Worm (Caenorhabditis elegans) whole organism, mixed stage, embryonic: ENCODE measurements around the gene C16C8.27.
A peak's percentile ranks its signal among the peaks of the same experiment; 100 is the strongest.
"Not testable (repeated sequence)": the region's sequence is repeated elsewhere in the genome, so short reads cannot be mapped to it uniquely, and the experiment has no call there.

ENCODE experiments used
- M03D4.4 ChIP-seq: sonication (generic microtip); optimal IDR thresholded peaks from 2 replicates; lab custom pipeline; 2017; ENCODE audit warnings: mild to moderate bottlenecking, missing genetic modification characterization, missing compliant biosample characterization
- bed-3 ChIP-seq: fragments of 200-800 bp; sonication (Bioruptor generic); optimal IDR thresholded peaks from 3 replicates; lab custom pipeline; 2018; ENCODE audit warnings: mild to moderate bottlenecking, missing genetic modification characterization, moderate library complexity, missing compliant biosample characterization
- blmp-1 ChIP-seq: fragments of 150-350 bp; optimal IDR thresholded peaks from 2 replicates; lab custom pipeline; 2014; ENCODE audit warnings: missing biosample characterization, missing genetic modification characterization
- ceh-39 ChIP-seq: fragments of 150-350 bp; optimal IDR thresholded peaks from 2 replicates; lab custom pipeline; 2014; ENCODE audit warnings: missing biosample characterization, missing genetic modification characterization
- ceh-43 ChIP-seq: fragments of 200-800 bp; sonication (Bioruptor generic); optimal IDR thresholded peaks from 2 replicates; lab custom pipeline; 2018; ENCODE audit warnings: mild to moderate bottlenecking, missing genetic modification characterization, moderate library complexity, missing compliant biosample characterization
- ceh-83 ChIP-seq: fragments of 200-800 bp; sonication (Bioruptor generic); optimal IDR thresholded peaks from 2 replicates; lab custom pipeline; 2018; ENCODE audit warnings: mild to moderate bottlenecking, missing genetic modification characterization, missing compliant biosample characterization
- ces-1 ChIP-seq: fragments of 150-350 bp; optimal IDR thresholded peaks from 2 replicates; lab custom pipeline; 2014; ENCODE audit warnings: missing biosample characterization, missing genetic modification reagents, missing genetic modification characterization
- cnd-1 ChIP-seq: fragments of 200-800 bp; sonication (Bioruptor generic); optimal IDR thresholded peaks from 2 replicates; lab custom pipeline; 2018; ENCODE audit warnings: mild to moderate bottlenecking, missing genetic modification characterization, missing compliant biosample characterization
- drap-1 ChIP-seq: fragments of 200-800 bp; sonication (Bioruptor generic); optimal IDR thresholded peaks from 3 replicates; lab custom pipeline; 2018; ENCODE audit warnings: mild to moderate bottlenecking, missing genetic modification characterization, missing compliant biosample characterization
- elt-1 ChIP-seq: sonication (generic microtip); optimal IDR thresholded peaks from 2 replicates; lab custom pipeline; 2017; ENCODE audit warnings: missing genetic modification characterization, mild to moderate bottlenecking, missing compliant biosample characterization, antibody characterized with exemption, moderate library complexity, borderline replicate concordance; ENCODE audit not compliant: insufficient read depth
- elt-3 ChIP-seq: fragments of 150-350 bp; optimal IDR thresholded peaks from 2 replicates; lab custom pipeline; 2014; ENCODE audit warnings: missing biosample characterization, missing genetic modification characterization
- flh-1 ChIP-seq: fragments of 200-800 bp; sonication (Bioruptor generic); optimal IDR thresholded peaks from 2 replicates; lab custom pipeline; 2018; ENCODE audit warnings: mild to moderate bottlenecking, missing genetic modification characterization, moderate library complexity, missing compliant biosample characterization
- ham-2 ChIP-seq: fragments of 200-800 bp; sonication (Bioruptor generic); optimal IDR thresholded peaks from 2 replicates; lab custom pipeline; 2018; ENCODE audit warnings: mild to moderate bottlenecking, missing genetic modification characterization, missing compliant biosample characterization
- hlh-1 ChIP-seq: fragments of 150-350 bp; optimal IDR thresholded peaks from 2 replicates; lab custom pipeline; 2014; ENCODE audit warnings: missing biosample characterization, missing genetic modification reagents, missing genetic modification characterization
- lin-13 ChIP-seq: fragments of 150-350 bp; optimal IDR thresholded peaks from 2 replicates; lab custom pipeline; 2014; ENCODE audit warnings: missing biosample characterization, missing genetic modification characterization
- lin-32 ChIP-seq: fragments of 200-800 bp; sonication (Bioruptor generic); optimal IDR thresholded peaks from 2 replicates; lab custom pipeline; 2018; ENCODE audit warnings: mild to moderate bottlenecking, missing genetic modification characterization, missing compliant biosample characterization
- lsy-2 ChIP-seq: fragments of 150-350 bp; optimal IDR thresholded peaks from 2 replicates; lab custom pipeline; 2014; ENCODE audit warnings: missing biosample characterization, missing genetic modification characterization
- mab-5 ChIP-seq: fragments of 150-350 bp; optimal IDR thresholded peaks from 2 replicates; lab custom pipeline; 2014; ENCODE audit warnings: missing biosample characterization, missing genetic modification characterization
- mep-1 ChIP-seq: fragments of 150-350 bp; optimal IDR thresholded peaks from 2 replicates; lab custom pipeline; 2017; ENCODE audit warnings: missing biosample characterization, missing genetic modification reagents, missing genetic modification characterization, inconsistent platforms
- mls-2 ChIP-seq: sonication (generic microtip); optimal IDR thresholded peaks from 2 replicates; lab custom pipeline; 2016; ENCODE audit warnings: mild to moderate bottlenecking, missing genetic modification characterization, moderate library complexity, missing compliant biosample characterization
- nhr-12 ChIP-seq: fragments of 150-350 bp; optimal IDR thresholded peaks from 2 replicates; lab custom pipeline; 2014; ENCODE audit warnings: missing biosample characterization, missing genetic modification characterization
- nhr-2 ChIP-seq: fragments of 150-350 bp; optimal IDR thresholded peaks from 2 replicates; lab custom pipeline; 2014; ENCODE audit warnings: missing biosample characterization, missing genetic modification characterization
- nhr-237 ChIP-seq: fragments of 150-350 bp; optimal IDR thresholded peaks from 2 replicates; lab custom pipeline; 2014; ENCODE audit warnings: missing biosample characterization, missing genetic modification characterization
- nhr-28 ChIP-seq: fragments of 150-350 bp; optimal IDR thresholded peaks from 2 replicates; lab custom pipeline; 2014; ENCODE audit warnings: missing biosample characterization, missing genetic modification characterization
- nhr-76 ChIP-seq: sonication (generic microtip); optimal IDR thresholded peaks from 2 replicates; lab custom pipeline; 2017; ENCODE audit warnings: missing biosample characterization, missing genetic modification characterization
- pha-4 ChIP-seq: fragments of 150-350 bp; optimal IDR thresholded peaks from 2 replicates; lab custom pipeline; 2018; ENCODE audit warnings: missing biosample characterization, missing genetic modification reagents, missing genetic modification characterization
- sem-2 ChIP-seq: fragments of 200-800 bp; sonication (Bioruptor generic); optimal IDR thresholded peaks from 2 replicates; lab custom pipeline; 2018; ENCODE audit warnings: mild to moderate bottlenecking, missing genetic modification characterization, missing compliant biosample characterization
- snpc-4 ChIP-seq: fragments of 150-350 bp; optimal IDR thresholded peaks from 2 replicates; lab custom pipeline; 2014; ENCODE audit warnings: missing biosample characterization, missing genetic modification characterization
- sptf-1 ChIP-seq: sonication (generic microtip); optimal IDR thresholded peaks from 2 replicates; lab custom pipeline; 2017; ENCODE audit warnings: mild to moderate bottlenecking, missing genetic modification characterization, moderate library complexity, missing compliant biosample characterization
- tbx-8 ChIP-seq: fragments of 200-800 bp; sonication (Bioruptor generic); optimal IDR thresholded peaks from 2 replicates; lab custom pipeline; 2018; ENCODE audit warnings: mild to moderate bottlenecking, missing genetic modification characterization, moderate library complexity, missing compliant biosample characterization
- unc-120 ChIP-seq: sonication (generic microtip); optimal IDR thresholded peaks from 2 replicates; lab custom pipeline; 2017; ENCODE audit warnings: missing genetic modification characterization, missing compliant biosample characterization; ENCODE audit not compliant: poor library complexity, severe bottlenecking
- unc-39 ChIP-seq: fragments of 150-350 bp; optimal IDR thresholded peaks from 2 replicates; lab custom pipeline; 2014; ENCODE audit warnings: missing biosample characterization, missing genetic modification characterization
- unc-62 ChIP-seq: fragments of 150-350 bp; optimal IDR thresholded peaks from 2 replicates; lab custom pipeline; 2014; ENCODE audit warnings: missing biosample characterization, missing genetic modification reagents, missing genetic modification characterization
- zip-8 ChIP-seq: fragments of 150-350 bp; optimal IDR thresholded peaks from 2 replicates; lab custom pipeline; 2014; ENCODE audit warnings: missing biosample characterization, missing genetic modification characterization
- ztf-11 ChIP-seq: fragments of 150-350 bp; optimal IDR thresholded peaks from 2 replicates; lab custom pipeline; 2014; ENCODE audit warnings: missing biosample characterization, missing genetic modification characterization

Gene C16C8.27

DNA sequence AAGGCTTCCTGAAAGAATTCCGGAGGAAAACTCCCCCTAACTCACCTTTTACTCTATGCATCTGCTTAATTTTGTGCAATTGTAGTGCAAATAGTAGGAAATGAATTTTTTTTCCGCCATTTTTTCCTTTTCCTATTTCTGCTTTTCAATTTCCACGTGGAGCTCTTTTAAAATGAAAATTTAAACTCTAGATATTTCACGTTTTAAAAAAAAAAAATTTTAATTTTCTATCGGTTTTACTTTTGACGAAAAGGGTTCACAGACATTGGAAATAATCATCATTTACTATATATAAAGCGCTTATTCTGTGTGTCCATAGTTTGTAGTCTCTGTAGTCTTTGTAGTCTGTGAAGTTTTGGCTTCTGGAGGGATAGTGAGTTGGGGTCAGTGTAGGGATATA, 40.1 kb downstream of the C16C8.27 start, which contains the start of gene Y49F6B.8:
TSS of gene Y49F6B.8 (minus strand) at position 101 of the 400 bp plus-strand sequence.
- TF ChIP-seq ceh-83 (GFP tag; lab: Kevin White, UChicago), result no peak
- no peak for TF ChIP-seq mab-5 (tag; lab: Kevin White, UChicago)
- TF ChIP-seq unc-39 (tag; lab: Kevin White, UChicago), result no peak
- no peak for TF ChIP-seq nhr-2 (tag; lab: Kevin White, UChicago)
- no peak for TF ChIP-seq cnd-1 (tag; lab: Kevin White, UChicago)
- no peak for TF ChIP-seq nhr-237 (tag; lab: Kevin White, UChicago)
- TF ChIP-seq zip-8 (tag; lab: Kevin White, UChicago), result no peak
- no peak for TF ChIP-seq nhr-76 (tag; lab: Kevin White, UChicago)
- no peak for TF ChIP-seq lsy-2 (tag; lab: Kevin White, UChicago)
- no peak for TF ChIP-seq blmp-1 (tag; lab: Kevin White, UChicago)
- TF ChIP-seq unc-120 (tag; lab: Kevin White, UChicago), result no peak

DNA sequence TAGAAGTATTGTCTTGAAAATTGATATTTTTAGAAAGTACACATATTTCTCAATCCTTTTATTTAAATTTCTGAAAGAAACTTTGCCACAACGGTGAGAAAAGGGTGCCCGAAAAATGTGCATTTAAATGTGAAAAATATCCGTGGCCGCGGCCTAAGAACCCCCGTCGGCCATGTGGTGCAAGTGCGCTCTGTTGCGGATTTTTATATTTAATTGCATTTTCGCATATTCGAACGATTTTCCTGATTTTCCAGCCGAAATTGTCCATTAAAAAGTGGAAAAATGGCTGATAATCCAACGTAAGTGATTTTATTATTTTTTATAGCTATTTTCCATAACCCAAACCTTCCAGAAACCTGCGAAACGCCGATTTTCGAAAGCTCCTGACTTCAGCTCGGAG, 40.8 kb downstream of the C16C8.27 start, which contains the start of gene smu-2:
TSS of gene smu-2 (plus strand) at position 178 of the 400 bp plus-strand sequence.
- TF ChIP-seq blmp-1 (tag; lab: Kevin White, UChicago) (no peak), nhr-76 (tag; lab: Kevin White, UChicago) (no peak), unc-120 (tag; lab: Kevin White, UChicago) (no peak), elt-1 (tag; lab: Kevin White, UChicago) (no peak), ceh-39 (tag; lab: Kevin White, UChicago) (no peak), ces-1 (GFP tag; lab: Kevin White, UChicago) (peak; percentile 97), hlh-1 (tag; lab: Kevin White, UChicago) (no peak), nhr-237 (tag; lab: Kevin White, UChicago) (no peak), ham-2 (GFP tag; lab: Kevin White, UChicago) (no peak), bed-3 (GFP tag; lab: Kevin White, UChicago) (no peak), ceh-83 (GFP tag; lab: Kevin White, UChicago) (no peak), nhr-2 (tag; lab: Kevin White, UChicago) (no peak), mls-2 (tag; lab: Kevin White, UChicago) (no peak), unc-62 (GFP tag; lab: Kevin White, UChicago) (no peak), lin-13 (no peak), sem-2 (no peak), cnd-1 (tag; lab: Kevin White, UChicago) (peak; percentile 20), mep-1 (tag; lab: Kevin White, UChicago) (peak; percentile 49), zip-8 (tag; lab: Kevin White, UChicago) (no peak), drap-1 (GFP tag; lab: Kevin White, UChicago) (no peak), nhr-12 (tag; lab: Kevin White, UChicago) (no peak), lsy-2 (tag; lab: Kevin White, UChicago) (peak; percentile 39), elt-3 (tag; lab: Kevin White, UChicago) (no peak), ceh-43 (GFP tag; lab: Kevin White, UChicago) (peak; percentile 7), pha-4 (tag; lab: Kevin White, UChicago) (no peak), snpc-4 (no peak), nhr-28 (tag; lab: Kevin White, UChicago) (no peak), sptf-1 (tag; lab: Kevin White, UChicago) (peak; percentile 75), ztf-11 (tag; lab: Kevin White, UChicago) (no peak), unc-39 (tag; lab: Kevin White, UChicago) (no peak), flh-1 (GFP tag; lab: Kevin White, UChicago) (no peak), M03D4.4 (tag; lab: Kevin White, UChicago) (no peak), mab-5 (tag; lab: Kevin White, UChicago) (peak; percentile 55), tbx-8 (no peak), lin-32 (GFP tag; lab: Kevin White, UChicago) (peak; percentile 16)

- TF ChIP-seq drap-1 (GFP tag; lab: Kevin White, UChicago); ham-2 (GFP tag; lab: Kevin White, UChicago); lin-13: not testable (repeated sequence)
Measured at ce11 chrII:3490797-3491196, 49.3 kb downstream of the C16C8.27 start, which contains the start of gene fbxb-112. fbxb-112 (plus strand) TSS chrII:3491097.
